Fruit fly (Drosophila melanogaster) whole organism, wandering third instar larva: ENCODE data around the gene CG17660.

Experiments used
- CG32264 ChIP-seq: fragments of 200-800 bp; sonication (Bioruptor generic); optimal IDR thresholded peaks from 2 replicates; lab custom pipeline; 2016; ENCODE audit warnings: missing biosample characterization, missing genetic modification characterization
- CrebA ChIP-seq: fragments of 200-800 bp; sonication (Bioruptor generic); optimal IDR thresholded peaks from 2 replicates; lab custom pipeline; 2016; ENCODE audit warnings: missing biosample characterization, mild to moderate bottlenecking, missing genetic modification characterization, borderline replicate concordance
- Dif ChIP-seq: fragments of 200-275, 200-300 bp; sonication (Bioruptor generic); optimal IDR thresholded peaks from 2 replicates; lab custom pipeline; 2018; ENCODE audit warnings: missing biosample characterization, missing genetic modification characterization; ENCODE audit not compliant: partially characterized antibody
- GATAd ChIP-seq: sonication (Bioruptor generic); optimal IDR thresholded peaks from 2 replicates; lab custom pipeline; 2016; ENCODE audit warnings: missing biosample characterization, missing genetic modification characterization
- HLH106 ChIP-seq: fragments of 200-800 bp; optimal IDR thresholded peaks from 3 replicates; lab custom pipeline; 2019; ENCODE audit warnings: missing biosample characterization, mild to moderate bottlenecking, missing genetic modification characterization, moderate library complexity
- Hnf4 ChIP-seq: fragments of 200-800 bp; sonication (Bioruptor generic); optimal IDR thresholded peaks from 2 replicates; lab custom pipeline; 2016; ENCODE audit warnings: missing biosample characterization, mild to moderate bottlenecking, missing genetic modification characterization
- Hr78 ChIP-seq: fragments of >200 bp; optimal IDR thresholded peaks from 2 replicates; lab custom pipeline; 2017; ENCODE audit warnings: missing biosample characterization, missing genetic modification characterization
- Hr83 ChIP-seq: fragments of 200-300 bp; sonication (Bioruptor generic); optimal IDR thresholded peaks from 2 replicates; lab custom pipeline; 2016; ENCODE audit warnings: missing biosample characterization, mild to moderate bottlenecking, missing genetic modification characterization, moderate library complexity; ENCODE audit not compliant: poor library complexity, severe bottlenecking
- Jra ChIP-seq: sonication (Bioruptor generic); optimal IDR thresholded peaks from 2 replicates; lab custom pipeline; 2016; ENCODE audit warnings: missing biosample characterization, missing genetic modification characterization
- Mio ChIP-seq: sonication (Bioruptor generic); optimal IDR thresholded peaks from 2 replicates; lab custom pipeline; 2016; ENCODE audit warnings: missing biosample characterization, missing genetic modification characterization
- Myc ChIP-seq: fragments of >200 bp; optimal IDR thresholded peaks from 2 replicates; lab custom pipeline; 2017
- N ChIP-seq: fragments of >200 bp; optimal IDR thresholded peaks from 2 replicates; lab custom pipeline; 2018; ENCODE audit warnings: missing biosample characterization, missing external identifiers, missing genetic modification characterization
- Rel ChIP-seq, 2 experiments: fragments of 200-800 bp; sonication (Bioruptor generic) in 1 of 2; optimal IDR thresholded peaks; 2 replicates in 1 of 2; 3 replicates in 1 of 2; lab custom pipeline; 2016 to 2019; ENCODE audit warnings: mild to moderate bottlenecking in 2 of 2, missing biosample characterization in 2 of 2, missing genetic modification characterization in 2 of 2, moderate library complexity in 1 of 2
- Sp1 ChIP-seq: fragments of 200-800 bp; sonication (Bioruptor generic); optimal IDR thresholded peaks from 3 replicates; lab custom pipeline; 2019; ENCODE audit warnings: missing biosample characterization, mild to moderate bottlenecking, missing genetic modification characterization, moderate library complexity
- Vsx2 ChIP-seq: fragments of 200-300, 225-300 bp; sonication (Bioruptor generic); optimal IDR thresholded peaks from 2 replicates; lab custom pipeline; 2018; ENCODE audit warnings: missing biosample characterization, missing genetic modification characterization; ENCODE audit not compliant: partially characterized antibody
- brk ChIP-seq: fragments of 200-800 bp; sonication (Bioruptor generic); optimal IDR thresholded peaks from 2 replicates; lab custom pipeline; 2016; ENCODE audit warnings: missing biosample characterization, mild to moderate bottlenecking, missing genetic modification characterization
- dl ChIP-seq, 2 experiments: fragments of 175-275, 200-275 bp in 1 of 2; fragments of 200-275 bp in 1 of 2; sonication (Bioruptor generic); optimal IDR thresholded peaks; lab custom pipeline; 2018; ENCODE audit warnings: mild to moderate bottlenecking in 2 of 2, missing biosample characterization in 2 of 2, missing genetic modification characterization in 2 of 2, moderate library complexity in 2 of 2; ENCODE audit not compliant: partially characterized antibody in 2 of 2, insufficient read depth in 1 of 2
- dsf ChIP-seq: sonication (Bioruptor generic); optimal IDR thresholded peaks from 2 replicates; lab custom pipeline; 2016; ENCODE audit warnings: missing biosample characterization, missing genetic modification characterization, borderline replicate concordance
- ey ChIP-seq: fragments of 200-800 bp; sonication (Bioruptor generic); optimal IDR thresholded peaks from 2 replicates; lab custom pipeline; 2016; ENCODE audit warnings: missing biosample characterization, missing genetic modification characterization
- foxo ChIP-seq, 2 experiments: fragments of 200-800 bp; sonication (Bioruptor generic); optimal IDR thresholded peaks; 2 replicates in 1 of 2; 3 replicates in 1 of 2; lab custom pipeline; 2016 to 2017; ENCODE audit warnings: missing biosample characterization in 2 of 2, missing genetic modification characterization in 2 of 2
- fru ChIP-seq: fragments of 200-800 bp; sonication (Bioruptor generic); optimal IDR thresholded peaks from 3 replicates; lab custom pipeline; 2016; ENCODE audit warnings: missing biosample characterization, mild to moderate bottlenecking, missing genetic modification characterization
- h ChIP-seq: fragments of 200-800 bp; sonication (Bioruptor generic); optimal IDR thresholded peaks from 3 replicates; lab custom pipeline; 2016; ENCODE audit warnings: missing biosample characterization, mild to moderate bottlenecking, missing genetic modification characterization
- lola ChIP-seq: fragments of >200 bp; optimal IDR thresholded peaks from 2 replicates; lab custom pipeline; 2017; ENCODE audit warnings: missing biosample characterization, missing genetic modification characterization
- pan ChIP-seq: fragments of >200 bp; optimal IDR thresholded peaks from 2 replicates; lab custom pipeline; 2017
- rgr ChIP-seq: fragments of 200-800 bp; sonication (Bioruptor generic); optimal IDR thresholded peaks from 3 replicates; lab custom pipeline; 2016; ENCODE audit warnings: missing biosample characterization, mild to moderate bottlenecking, missing genetic modification characterization
- sage ChIP-seq: fragments of 200-800 bp; sonication (Bioruptor generic); optimal IDR thresholded peaks from 2 replicates; lab custom pipeline; 2016; ENCODE audit warnings: missing biosample characterization, mild to moderate bottlenecking, missing genetic modification characterization
- tai ChIP-seq: sonication (Bioruptor generic); optimal IDR thresholded peaks from 2 replicates; lab custom pipeline; 2016; ENCODE audit warnings: missing biosample characterization, missing genetic modification characterization
- usp ChIP-seq: fragments of >200 bp; optimal IDR thresholded peaks from 2 replicates; lab custom pipeline; 2017; ENCODE audit warnings: missing biosample characterization, missing genetic modification characterization
- woc ChIP-seq: sonication (Bioruptor generic); optimal IDR thresholded peaks from 2 replicates; lab custom pipeline; 2016; ENCODE audit warnings: missing biosample characterization, mild to moderate bottlenecking, missing genetic modification characterization

Gene CG17660

dm6 chr2L:1724592-1724940 lies 14.3 kb upstream of the CG17660 start:
- TF ChIP-seq CG32264 (GFP tag; lab: Kevin White, UChicago) (no peak), HLH106 (tag; lab: Kevin White, UChicago) (no peak)

dm6 chr2L:1723937-1724591 lies 13.8 kb upstream of the CG17660 start, which contains the start of gene Rim2:
Rim2 (minus strand) TSS chr2L:1724388.
- peak; percentile 16 for TF ChIP-seq HLH106 (tag; lab: Kevin White, UChicago)
- TF ChIP-seq brk = peak; percentile 44
- TF ChIP-seq dl (GFP tag; optimal IDR thresholded peaks at IDR 0.05; lab: Kevin White, UChicago; ENCODE audit: insufficient read depth in 1 of 2, partially characterized antibody in 2 of 2) = no peak
- TF ChIP-seq Sp1 (GFP tag; lab: Kevin White, UChicago) = peak; percentile 53
- TF ChIP-seq foxo (GFP tag; optimal IDR thresholded peaks at IDR 0.05; lab: Kevin White, UChicago) = peak in 1 of 2 experiments; percentile 15
- TF ChIP-seq Myc = peak; percentile 10
- TF ChIP-seq Rel (GFP tag; optimal IDR thresholded peaks at IDR 0.05; lab: Kevin White, UChicago) = no peak
- peak; percentile 87 for TF ChIP-seq Rel (tag; optimal IDR thresholded peaks at IDR 0.05; lab: Kevin White, UChicago)
- TF ChIP-seq Hnf4 (GFP tag; lab: Kevin White, UChicago) = no peak
- no peak for TF ChIP-seq Dif (GFP tag; lab: Kevin White, UChicago)
- TF ChIP-seq h = peak; percentile 17
- no peak for TF ChIP-seq dsf (GFP tag; lab: Kevin White, UChicago)
- TF ChIP-seq rgr (GFP tag; lab: Kevin White, UChicago) = peak; percentile 45

- TF ChIP-seq foxo (GFP tag; optimal IDR thresholded peaks at IDR 0.05; lab: Kevin White, UChicago) = peak in 1 of 2 experiments; percentile 18
- TF ChIP-seq Jra (GFP tag; lab: Kevin White, UChicago) = no peak
- no peak for TF ChIP-seq Hr83 (GFP tag; lab: Kevin White, UChicago)
- TF ChIP-seq ey = peak; percentile 15
- no peak for TF ChIP-seq Vsx2 (GFP tag; lab: Kevin White, UChicago)
- peak; percentile 9 for TF ChIP-seq h
- TF ChIP-seq woc (GFP tag; lab: Kevin White, UChicago) = peak; percentile 56
- peak; percentile 38 for TF ChIP-seq fru (GFP tag; lab: Kevin White, UChicago)
- no peak for TF ChIP-seq HLH106 (tag; lab: Kevin White, UChicago)
- TF ChIP-seq lola (GFP tag; lab: Kevin White, UChicago) = no peak
- no peak for TF ChIP-seq usp (GFP tag; lab: Kevin White, UChicago)
Observed at dm6 chr2L:1723135-1723936, 13.1 kb upstream of the CG17660 start.

- TF ChIP-seq sage (GFP tag; lab: Kevin White, UChicago) (no peak), Mio (GFP tag; lab: Kevin White, UChicago) (no peak), brk (no peak), rgr (GFP tag; lab: Kevin White, UChicago) (no peak), N (no peak), pan (lab: Kevin White, UChicago) (no peak), Hr78 (GFP tag; lab: Kevin White, UChicago) (no peak), CrebA (GFP tag; lab: Kevin White, UChicago) (no peak), GATAd (GFP tag; lab: Kevin White, UChicago) (no peak), Rel (GFP tag; optimal IDR thresholded peaks at IDR 0.05; lab: Kevin White, UChicago) (no peak), Rel (tag; optimal IDR thresholded peaks at IDR 0.05; lab: Kevin White, UChicago) (no peak), tai (GFP tag; lab: Kevin White, UChicago) (no peak)
Observed at dm6 chr2L:1722260-1722659, 12.0 kb upstream of the CG17660 start.
